Worm (Caenorhabditis elegans): ENCODE data around the gene C34D4.3.

The C34D4.3 gene

ce11 chrIV:7153362-7153761, at the start of gene C34D4.3:
Gene C34D4.3 (plus strand): TSS chrIV:7153662.
- no peak for TF ChIP-seq elt-3 (tag; optimal IDR thresholded peaks at IDR 0.05)
- TF ChIP-seq unc-62 (GFP tag; optimal IDR thresholded peaks at IDR 0.05): no peak
- TF ChIP-seq mab-5 (tag; optimal IDR thresholded peaks at IDR 0.05): no peak
- no peak for TF ChIP-seq snpc-4 (tag; optimal IDR thresholded peaks at IDR 0.05)
- TF ChIP-seq nhr-28 (tag; optimal IDR thresholded peaks at IDR 0.05): no peak
- TF ChIP-seq mls-2 (tag; optimal IDR thresholded peaks at IDR 0.05): no peak
- no peak for TF ChIP-seq elt-1 (tag; optimal IDR thresholded peaks at IDR 0.05; ENCODE audit: borderline replicate concordance, insufficient read depth)

DNA sequence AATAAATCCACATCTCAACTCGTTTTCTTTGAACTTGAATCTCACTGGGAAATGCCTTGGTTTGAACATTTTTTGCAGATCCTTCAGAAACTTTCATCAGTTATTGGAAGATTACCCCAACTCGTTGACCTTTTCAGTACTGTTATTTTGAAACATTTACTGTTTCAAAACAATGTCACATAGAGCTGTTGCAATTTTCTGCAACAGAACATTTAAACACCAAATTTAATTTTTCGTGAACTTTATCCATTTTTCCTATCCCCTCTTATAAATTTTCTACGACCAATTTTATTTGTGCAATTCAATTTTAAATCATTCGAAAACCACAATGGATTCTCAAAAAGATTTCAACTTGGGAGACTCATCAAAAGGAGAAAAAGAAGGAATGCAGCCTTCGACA, 45.6 kb upstream of the C34D4.3 start, which contains the start of gene ZC477.2:
Gene ZC477.2 (plus strand): TSS at position 301 of the 400 bp plus-strand sequence.
- TF ChIP-seq tbx-8 (GFP tag; optimal IDR thresholded peaks at IDR 0.05): no peak
- TF ChIP-seq nhr-28 (tag; optimal IDR thresholded peaks at IDR 0.05): no peak
- no peak for TF ChIP-seq nhr-12 (tag; optimal IDR thresholded peaks at IDR 0.05)
- TF ChIP-seq unc-62 (GFP tag; optimal IDR thresholded peaks at IDR 0.05): no peak
- no peak for TF ChIP-seq pha-4 (tag; optimal IDR thresholded peaks at IDR 0.05)
- TF ChIP-seq sptf-1 (tag; optimal IDR thresholded peaks at IDR 0.05): no peak
- no peak for TF ChIP-seq nhr-237 (tag; optimal IDR thresholded peaks at IDR 0.05)
- TF ChIP-seq ceh-83 (GFP tag; optimal IDR thresholded peaks at IDR 0.05): no peak
- no peak for TF ChIP-seq ceh-43 (GFP tag; optimal IDR thresholded peaks at IDR 0.05)
- no peak for TF ChIP-seq unc-120 (tag; optimal IDR thresholded peaks at IDR 0.05; ENCODE audit: poor library complexity, severe bottlenecking)

ce11 chrIV:7111354-7111753, 42.1 kb upstream of the C34D4.3 start, which contains the start of the genes ZC477.7 and ssq-3:
Gene ZC477.7 (minus strand): TSS chrIV:7111454.
Gene ssq-3 (plus strand): TSS chrIV:7111604.
- no peak for TF ChIP-seq nhr-12 (tag; optimal IDR thresholded peaks at IDR 0.05)
- no peak for TF ChIP-seq ham-2 (GFP tag; optimal IDR thresholded peaks at IDR 0.05)
- TF ChIP-seq hlh-1 (tag; optimal IDR thresholded peaks at IDR 0.05): no peak
- no peak for TF ChIP-seq unc-120 (tag; optimal IDR thresholded peaks at IDR 0.05; ENCODE audit: poor library complexity, severe bottlenecking)
- no peak for TF ChIP-seq lsy-2 (tag; optimal IDR thresholded peaks at IDR 0.05)
- TF ChIP-seq bed-3 (GFP tag; optimal IDR thresholded peaks at IDR 0.05): no peak
- TF ChIP-seq blmp-1 (tag; optimal IDR thresholded peaks at IDR 0.05): no peak
- TF ChIP-seq elt-1 (tag; optimal IDR thresholded peaks at IDR 0.05; ENCODE audit: borderline replicate concordance, insufficient read depth): no peak
- TF ChIP-seq ces-1 (GFP tag; optimal IDR thresholded peaks at IDR 0.05): no peak
- TF ChIP-seq lin-32 (GFP tag; optimal IDR thresholded peaks at IDR 0.05): no peak
- TF ChIP-seq pha-4 (tag; optimal IDR thresholded peaks at IDR 0.05): no peak

ce11 chrIV:7114599-7114998, 38.9 kb upstream of the C34D4.3 start, which contains the start of gene nas-8:
Gene nas-8 (plus strand): TSS chrIV:7114899.
- no peak for TF ChIP-seq hlh-1 (tag; optimal IDR thresholded peaks at IDR 0.05)
- TF ChIP-seq bed-3 (GFP tag; optimal IDR thresholded peaks at IDR 0.05): no peak
- no peak for TF ChIP-seq zip-8 (tag; optimal IDR thresholded peaks at IDR 0.05)
- TF ChIP-seq unc-39 (tag; optimal IDR thresholded peaks at IDR 0.05): no peak
- TF ChIP-seq nhr-76 (tag; optimal IDR thresholded peaks at IDR 0.05): no peak
- no peak for TF ChIP-seq mab-5 (tag; optimal IDR thresholded peaks at IDR 0.05)
- no peak for TF ChIP-seq unc-62 (GFP tag; optimal IDR thresholded peaks at IDR 0.05)
- no peak for TF ChIP-seq ham-2 (GFP tag; optimal IDR thresholded peaks at IDR 0.05)
- no peak for TF ChIP-seq elt-1 (tag; optimal IDR thresholded peaks at IDR 0.05; ENCODE audit: borderline replicate concordance, insufficient read depth)
- TF ChIP-seq lin-13 (tag; optimal IDR thresholded peaks at IDR 0.05): no peak
- TF ChIP-seq mep-1 (tag; optimal IDR thresholded peaks at IDR 0.05): no peak
- no peak for TF ChIP-seq blmp-1 (tag; optimal IDR thresholded peaks at IDR 0.05)
- TF ChIP-seq ceh-43 (GFP tag; optimal IDR thresholded peaks at IDR 0.05): no peak
- no peak for TF ChIP-seq nhr-28 (tag; optimal IDR thresholded peaks at IDR 0.05)
- TF ChIP-seq nhr-2 (tag; optimal IDR thresholded peaks at IDR 0.05): no peak
- TF ChIP-seq ces-1 (GFP tag; optimal IDR thresholded peaks at IDR 0.05): no peak

DNA sequence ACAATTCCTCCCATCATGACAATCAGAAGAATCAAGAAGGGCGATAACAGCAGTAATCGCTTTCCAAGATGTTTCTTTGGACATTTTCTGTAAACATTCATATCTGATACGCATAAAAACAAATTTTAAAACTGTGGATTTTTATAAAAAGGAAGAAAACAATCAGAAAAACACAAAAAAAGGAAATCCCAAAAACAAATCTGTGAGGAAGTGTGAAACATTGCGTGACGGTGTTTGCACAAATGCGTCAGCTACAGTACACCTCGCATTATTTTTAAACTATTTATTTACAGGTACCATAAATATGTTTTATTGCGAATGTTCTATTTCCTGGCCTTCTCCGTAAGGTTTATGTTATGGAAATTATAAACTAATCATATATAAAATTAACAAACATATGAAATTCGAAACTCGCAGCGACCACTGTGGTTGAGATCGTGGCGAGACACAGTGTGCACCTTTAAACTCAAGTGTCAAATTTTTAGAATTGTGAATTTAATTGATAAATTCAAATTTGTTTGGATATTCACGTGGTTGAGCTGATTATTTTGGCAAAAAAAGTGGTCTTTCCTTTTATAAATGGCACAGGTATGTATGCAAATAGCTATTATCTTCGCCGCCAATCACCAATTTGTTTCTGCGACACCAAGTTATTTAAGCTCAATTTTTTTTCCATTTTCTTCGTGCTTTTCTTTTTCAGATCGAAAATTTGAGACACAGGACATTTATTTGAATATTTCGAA, 32.0 kb upstream of the C34D4.3 start, which contains the start of the genes C34D4.10 and str-48:
Gene C34D4.10 (minus strand): TSS at position 101 of the 743 bp plus-strand sequence.
Gene str-48 (plus strand): TSS at position 693 of the 743 bp plus-strand sequence.
- TF ChIP-seq zip-8 (tag; optimal IDR thresholded peaks at IDR 0.05) (no peak), mls-2 (tag; optimal IDR thresholded peaks at IDR 0.05) (no peak), drap-1 (GFP tag; optimal IDR thresholded peaks at IDR 0.05) (no peak), flh-1 (GFP tag; optimal IDR thresholded peaks at IDR 0.05) (no peak), nhr-76 (tag; optimal IDR thresholded peaks at IDR 0.05) (no peak), pha-4 (tag; optimal IDR thresholded peaks at IDR 0.05) (no peak), ceh-83 (GFP tag; optimal IDR thresholded peaks at IDR 0.05) (no peak), mep-1 (tag; optimal IDR thresholded peaks at IDR 0.05) (no peak), snpc-4 (tag; optimal IDR thresholded peaks at IDR 0.05) (no peak), sem-2 (GFP tag; optimal IDR thresholded peaks at IDR 0.05) (no peak), blmp-1 (tag; optimal IDR thresholded peaks at IDR 0.05) (no peak), hlh-1 (tag; optimal IDR thresholded peaks at IDR 0.05) (no peak), ces-1 (GFP tag; optimal IDR thresholded peaks at IDR 0.05) (no peak), elt-3 (tag; optimal IDR thresholded peaks at IDR 0.05) (no peak), ceh-39 (tag; optimal IDR thresholded peaks at IDR 0.05) (no peak), nhr-12 (tag; optimal IDR thresholded peaks at IDR 0.05) (no peak), ceh-43 (GFP tag; optimal IDR thresholded peaks at IDR 0.05) (no peak), ham-2 (GFP tag; optimal IDR thresholded peaks at IDR 0.05) (no peak), unc-120 (tag; optimal IDR thresholded peaks at IDR 0.05; ENCODE audit: poor library complexity, severe bottlenecking) (no peak)
